Worm (Caenorhabditis elegans): ENCODE data around the gene ncx-5.

ncx-5 gene

DNA sequence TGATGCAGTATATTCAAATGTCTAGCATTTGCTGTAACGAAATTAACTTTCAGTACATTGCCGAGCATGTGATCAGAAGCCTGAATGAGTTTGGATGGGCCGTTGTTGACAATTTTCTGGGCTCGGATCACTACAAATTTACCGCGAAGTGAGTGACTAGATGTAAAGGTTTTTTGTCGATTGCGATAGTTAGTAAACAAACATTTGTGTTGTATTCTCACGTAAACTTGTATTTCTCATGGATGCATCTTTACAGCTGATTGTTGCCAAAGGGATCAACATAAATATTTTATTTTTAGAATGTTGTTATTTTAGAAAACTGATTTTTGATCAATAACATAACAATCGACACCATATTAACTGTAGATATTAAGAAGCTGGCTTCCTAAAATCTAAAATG is 15.9 kb downstream of the ncx-5 start:
- peak; percentile 64 for TF ChIP-seq pha-4 (tag; optimal IDR thresholded peaks at IDR 0.05)
- TF ChIP-seq lsy-12 (tag; optimal IDR thresholded peaks at IDR 0.05) = no peak
- no peak for TF ChIP-seq ztf-4 (tag; optimal IDR thresholded peaks at IDR 0.05)
- no peak for TF ChIP-seq unc-62 (GFP tag; optimal IDR thresholded peaks at IDR 0.05)
- TF ChIP-seq ceh-28 (tag; optimal IDR thresholded peaks at IDR 0.05) = no peak
- TF ChIP-seq nhr-11 (tag; optimal IDR thresholded peaks at IDR 0.05) = no peak

DNA sequence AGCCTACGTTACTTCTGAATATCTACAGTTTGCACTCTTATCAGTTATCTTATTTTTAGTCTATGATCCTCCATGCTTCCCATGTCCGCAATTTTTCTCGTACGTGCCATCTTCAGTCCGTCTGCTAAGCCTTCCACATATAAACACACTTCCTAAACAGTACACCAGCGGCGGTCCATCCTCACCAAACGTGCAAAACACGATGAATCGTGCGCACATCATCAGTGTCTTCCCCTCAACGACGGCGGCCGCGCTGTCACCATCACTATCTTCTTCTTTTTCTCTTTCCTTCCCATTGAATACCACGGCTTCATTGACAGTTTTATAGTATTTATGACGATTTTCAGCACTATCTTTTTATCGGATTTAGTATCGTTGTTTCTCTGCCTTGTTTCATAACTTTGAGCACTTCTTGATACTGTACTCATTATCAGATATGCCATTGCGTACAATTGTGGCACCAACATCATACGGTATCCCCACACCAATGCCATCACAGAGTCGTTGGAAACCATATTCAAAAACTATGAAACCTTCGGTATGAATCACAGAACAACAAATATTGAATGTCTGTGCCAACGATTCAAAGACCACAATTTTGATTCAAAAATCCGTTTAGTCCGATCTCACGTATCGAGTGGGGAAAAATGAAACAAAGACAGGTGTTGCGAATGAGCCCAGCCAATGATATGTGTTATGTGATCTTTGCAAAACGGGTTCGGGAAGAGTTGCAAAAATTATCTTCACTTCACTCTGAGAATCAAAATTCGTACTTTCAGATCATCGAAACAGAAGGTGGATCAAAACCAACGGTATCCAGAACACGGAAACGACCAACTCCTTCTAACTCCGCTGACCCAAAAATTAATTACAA is 16.8 kb downstream of the ncx-5 start:
- TF ChIP-seq ama-1 (optimal IDR thresholded peaks at IDR 0.05) = peak; percentile 85
- TF ChIP-seq nhr-23 (tag; optimal IDR thresholded peaks at IDR 0.05) = no peak
- TF ChIP-seq nhr-237 (tag; optimal IDR thresholded peaks at IDR 0.05) = no peak
- peak; percentile 1 for TF ChIP-seq egl-5 (tag; optimal IDR thresholded peaks at IDR 0.05)

ce11 chrV:10471007-10471406 is 18.9 kb downstream of the ncx-5 start:
- TF ChIP-seq ama-1 (optimal IDR thresholded peaks at IDR 0.05) (peak; percentile 21), pha-4 (tag; optimal IDR thresholded peaks at IDR 0.05) (peak; percentile 13), fkh-2 (tag; optimal IDR thresholded peaks at IDR 0.05) (no peak)

DNA sequence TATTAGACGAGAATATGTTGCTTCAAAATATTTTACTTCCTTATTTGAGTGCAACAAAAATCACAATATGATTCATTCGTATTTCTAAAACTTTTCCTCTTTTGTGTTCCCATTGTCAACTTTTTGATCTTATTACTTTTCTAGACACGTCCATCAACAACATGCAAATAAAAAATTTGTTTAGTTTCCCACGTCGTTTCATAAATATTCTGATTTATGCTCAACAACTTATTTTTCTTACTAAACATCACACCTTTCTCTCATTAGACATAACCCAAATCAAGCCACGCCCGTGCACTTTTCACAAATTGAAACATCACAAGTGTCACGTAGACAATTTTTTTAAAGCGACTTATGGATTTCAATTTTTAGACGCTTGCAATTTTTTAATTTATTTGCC is 20.1 kb downstream of the ncx-5 start:
- TF ChIP-seq aly-2 (tag; optimal IDR thresholded peaks at IDR 0.05) = no peak
- TF ChIP-seq daf-12 (tag; optimal IDR thresholded peaks at IDR 0.05) = no peak
- TF ChIP-seq elt-3 (tag; optimal IDR thresholded peaks at IDR 0.05) = no peak
- TF ChIP-seq fos-1 (tag; optimal IDR thresholded peaks at IDR 0.05) = no peak
- TF ChIP-seq R02D3.7 (tag; optimal IDR thresholded peaks at IDR 0.05) = no peak
- no peak for TF ChIP-seq ceh-16 (tag; optimal IDR thresholded peaks at IDR 0.05)
- no peak for TF ChIP-seq mdl-1 (tag; optimal IDR thresholded peaks at IDR 0.05)
- no peak for TF ChIP-seq nhr-11 (tag; optimal IDR thresholded peaks at IDR 0.05)
- TF ChIP-seq nhr-25 (tag; optimal IDR thresholded peaks at IDR 0.05) = no peak
- no peak for TF ChIP-seq ceh-9 (tag; optimal IDR thresholded peaks at IDR 0.05)
- no peak for TF ChIP-seq nhr-28 (tag; optimal IDR thresholded peaks at IDR 0.05)

DNA sequence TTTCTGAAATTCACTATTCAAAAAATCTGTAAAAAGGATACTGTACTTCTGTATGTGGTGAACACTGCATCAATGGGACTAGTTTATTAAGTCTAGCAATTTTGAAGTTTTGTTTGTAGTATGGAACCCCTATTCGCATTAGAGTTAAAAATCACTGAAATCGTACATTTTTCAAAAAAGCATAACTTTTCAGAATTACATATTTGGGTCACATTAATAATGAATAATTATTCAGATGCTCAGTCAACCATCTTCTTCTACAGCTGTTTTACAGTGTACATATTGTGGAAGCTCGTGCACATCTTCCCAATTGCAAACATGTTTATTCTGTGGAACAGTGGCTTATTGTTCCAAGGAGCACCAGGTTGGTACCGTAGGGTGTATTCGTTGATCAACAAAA is 21.2 kb downstream of the ncx-5 start:
- no peak for TF ChIP-seq nhr-12 (tag; optimal IDR thresholded peaks at IDR 0.05)
- TF ChIP-seq tbx-2 (tag; optimal IDR thresholded peaks at IDR 0.05) = no peak
- no peak for TF ChIP-seq ceh-82 (tag; optimal IDR thresholded peaks at IDR 0.05)
- TF ChIP-seq ama-1 (optimal IDR thresholded peaks at IDR 0.05) = peak; percentile 61
- TF ChIP-seq elt-1 (tag; optimal IDR thresholded peaks at IDR 0.05) = no peak
- no peak for TF ChIP-seq nhr-76 (tag; optimal IDR thresholded peaks at IDR 0.05)

DNA sequence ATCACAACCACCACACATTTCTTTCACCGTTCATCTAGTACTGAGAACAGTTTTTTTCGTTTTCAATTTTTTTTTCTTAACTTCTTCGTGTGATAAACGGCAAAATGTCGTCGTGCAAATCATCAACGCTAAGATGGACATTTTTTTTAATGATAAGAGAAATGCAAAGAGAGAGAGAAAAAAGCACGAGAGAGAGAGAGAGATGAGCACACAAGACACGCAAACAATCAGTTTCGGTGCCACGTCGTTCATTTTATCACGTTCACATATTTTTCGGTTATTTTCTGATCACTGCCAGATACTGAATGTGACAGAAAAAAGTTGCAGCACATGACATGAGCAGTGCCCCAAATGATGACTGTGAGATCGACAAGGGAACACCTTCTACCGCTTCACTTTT is 21.7 kb downstream of the ncx-5 start, which contains the start of gene egl-9:
egl-9 (plus strand) TSS at position 328 of the 400 bp plus-strand sequence.
- TF ChIP-seq mml-1 (tag; optimal IDR thresholded peaks at IDR 0.05) (no peak), nfya-1 (tag; optimal IDR thresholded peaks at IDR 0.05; ENCODE audit: insufficient read depth) (peak; percentile 31), nhr-76 (tag; optimal IDR thresholded peaks at IDR 0.05) (no peak), pha-4 (tag; optimal IDR thresholded peaks at IDR 0.05) (peak; percentile 70), nhr-77 (tag; optimal IDR thresholded peaks at IDR 0.05) (no peak), aly-2 (tag; optimal IDR thresholded peaks at IDR 0.05) (no peak), nhr-25 (tag; optimal IDR thresholded peaks at IDR 0.05) (no peak), R02D3.7 (tag; optimal IDR thresholded peaks at IDR 0.05) (no peak), fkh-10 (GFP tag; optimal IDR thresholded peaks at IDR 0.05) (no peak), pqm-1 (tag; optimal IDR thresholded peaks at IDR 0.05) (peak; percentile 61), ama-1 (optimal IDR thresholded peaks at IDR 0.05) (peak; percentile 84), ztf-4 (tag; optimal IDR thresholded peaks at IDR 0.05) (no peak), sea-2 (GFP tag; optimal IDR thresholded peaks at IDR 0.05) (no peak), nhr-43 (tag; optimal IDR thresholded peaks at IDR 0.05; ENCODE audit: poor library complexity, severe bottlenecking) (no peak), nhr-12 (tag; optimal IDR thresholded peaks at IDR 0.05) (no peak), elt-2 (tag; optimal IDR thresholded peaks at IDR 0.05) (peak; percentile 83)

Data from whole organism, L3 larva.